Worm (Caenorhabditis elegans) whole organism, L4 larva: ENCODE data around the gene clec-212.

Experiments
- F44E2.7 ChIP-seq: fragments of 200-800 bp; sonication (Bioruptor generic); IDR thresholded peaks from 2 replicates; pipeline ENCODE4 v2.1.2; 2022; ENCODE audit warnings: missing genetic modification characterization, missing compliant biosample characterization
- ama-1 ChIP-seq: fragments of 150-350 bp; optimal IDR thresholded peaks from 2 replicates; lab custom pipeline; 2014; ENCODE audit warnings: inconsistent platforms, mixed read lengths
- daf-12 ChIP-seq: fragments of 150-350 bp; optimal IDR thresholded peaks from 2 replicates; lab custom pipeline; 2014; ENCODE audit warnings: missing biosample characterization, missing genetic modification reagents, missing genetic modification characterization
- hlh-11 ChIP-seq: fragments of 200-800 bp; sonication (Bioruptor generic); optimal IDR thresholded peaks from 2 replicates; lab custom pipeline; 2018; ENCODE audit warnings: mild to moderate bottlenecking, missing genetic modification characterization, missing compliant biosample characterization
- mdt-29 ChIP-seq: fragments of 200-800 bp; sonication (Bioruptor generic); IDR thresholded peaks from 2 replicates; pipeline ENCODE4 v1.3.6; 2022; ENCODE audit warnings: missing genetic modification reagents, missing genetic modification characterization, missing compliant biosample characterization
- nhr-11 ChIP-seq: fragments of 150-350 bp; optimal IDR thresholded peaks from 2 replicates; lab custom pipeline; 2014; ENCODE audit warnings: missing biosample characterization, missing genetic modification characterization
- nhr-237 ChIP-seq: sonication (generic microtip); optimal IDR thresholded peaks from 2 replicates; lab custom pipeline; 2017; ENCODE audit warnings: missing biosample characterization, missing genetic modification characterization
- pqm-1 ChIP-seq: sonication (generic microtip); optimal IDR thresholded peaks from 2 replicates; lab custom pipeline; 2017; ENCODE audit warnings: missing biosample characterization, missing genetic modification characterization
- unc-130 ChIP-seq: sonication (generic microtip); optimal IDR thresholded peaks from 2 replicates; lab custom pipeline; 2016; ENCODE audit warnings: missing genetic modification reagents, missing genetic modification characterization, missing compliant biosample characterization
- unc-39 ChIP-seq: sonication (generic microtip); optimal IDR thresholded peaks from 2 replicates; lab custom pipeline; 2017; ENCODE audit warnings: missing biosample characterization, missing genetic modification characterization
- zag-1 ChIP-seq: fragments of 150-350 bp; optimal IDR thresholded peaks from 2 replicates; lab custom pipeline; 2014; ENCODE audit warnings: missing biosample characterization, missing genetic modification characterization
- zip-11 ChIP-seq: fragments of 200-800 bp; sonication (Bioruptor generic); IDR thresholded peaks from 2 replicates; pipeline ENCODE4 v1.3.6; 2022; ENCODE audit warnings: missing genetic modification characterization, missing compliant biosample characterization

DNA sequence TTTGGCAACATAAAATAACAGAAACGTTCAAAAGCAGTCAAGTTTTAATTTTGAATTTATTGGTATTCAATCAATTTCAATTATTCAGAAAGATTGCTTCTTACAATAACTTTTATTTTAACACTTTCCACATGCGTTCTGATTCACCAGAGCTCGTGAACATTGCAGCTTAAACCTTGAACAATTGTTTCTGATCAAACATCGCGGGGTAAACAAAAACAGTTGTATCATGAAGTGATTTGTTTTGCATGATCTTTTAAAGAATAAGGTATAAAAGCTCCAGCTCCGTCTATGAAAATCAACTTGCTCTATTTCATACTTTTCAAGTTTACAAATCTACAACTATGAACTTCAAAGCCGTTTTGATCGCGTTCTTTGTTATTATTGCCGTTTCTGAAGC, 46.8 kb downstream of the clec-212 start, which contains the start of gene C54F6.6:
- no peak for TF ChIP-seq daf-12 (tag; lab: Kevin White, UChicago)
- TF ChIP-seq zip-11 (GFP tag; lab: Robert Waterston, UW): no peak
- TF ChIP-seq F44E2.7 (GFP tag; lab: Robert Waterston, UW): no peak
- no peak for TF ChIP-seq ama-1 (lab: Kevin White, UChicago)
- TF ChIP-seq zag-1: no peak
- no peak for TF ChIP-seq hlh-11 (tag; lab: Kevin White, UChicago)
- no peak for TF ChIP-seq nhr-11 (tag; lab: Kevin White, UChicago)
- TF ChIP-seq unc-130 (GFP tag; lab: Kevin White, UChicago): no peak
- no peak for TF ChIP-seq pqm-1 (tag; lab: Kevin White, UChicago)
- TF ChIP-seq nhr-237 (tag; lab: Kevin White, UChicago): no peak
- TF ChIP-seq mdt-29 (GFP tag; lab: Robert Waterston, UW): no peak
- no peak for TF ChIP-seq unc-39 (tag; lab: Kevin White, UChicago)
